Fruit fly (Drosophila melanogaster): ENCODE results near the gene CG34155.

DNA sequence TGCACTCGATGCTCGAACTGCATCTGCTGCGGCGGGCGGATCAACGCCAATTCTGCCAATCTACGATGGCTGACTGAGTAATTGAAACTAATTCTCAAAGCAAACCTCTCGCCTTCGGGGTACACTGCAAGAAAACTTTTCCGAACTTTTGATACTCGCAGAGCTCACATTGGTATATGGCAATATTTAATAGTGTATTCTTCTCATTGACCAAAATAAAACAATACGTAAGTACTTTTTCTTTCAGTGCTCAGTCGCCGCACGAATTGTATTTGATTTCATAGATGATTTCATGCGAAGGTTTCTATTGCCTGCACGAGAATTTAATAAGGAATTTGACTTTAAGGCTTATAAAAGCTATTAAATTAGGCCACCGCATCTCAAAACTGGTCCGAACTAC lies 34.4 kb downstream of the CG34155 start:
- TF ChIP-seq CG3163 (GFP tag; optimal IDR thresholded peaks at IDR 0.05), result no peak
- no peak for TF ChIP-seq H15 (GFP tag; IDR thresholded peaks at IDR 0.05)
- no peak for TF ChIP-seq CG10274 (GFP tag; optimal IDR thresholded peaks at IDR 0.05)
- no peak for TF ChIP-seq sens (GFP tag)
- TF ChIP-seq eyg (GFP tag; optimal IDR thresholded peaks at IDR 0.05), result no peak
- TF ChIP-seq MESR4 (GFP tag; optimal IDR thresholded peaks at IDR 0.05), result no peak

Measured in whole organism, embryonic.